Worm (Caenorhabditis elegans) whole organism, midembryonic: ENCODE data around the gene ing-3.

Experiments
- T22C8.4 ChIP-seq: fragments of 200-800 bp; sonication (Bioruptor generic); IDR thresholded peaks from 2 replicates; pipeline ENCODE4 v1.3.6; 2022; ENCODE audit warnings: missing genetic modification characterization, missing compliant biosample characterization
- cog-1 ChIP-seq: sonication (generic microtip); optimal IDR thresholded peaks from 2 replicates; lab custom pipeline; 2016; ENCODE audit warnings: missing genetic modification characterization, missing compliant biosample characterization
- flt-1 ChIP-seq: fragments of 200-800 bp; sonication (Bioruptor generic); IDR thresholded peaks from 2 replicates; pipeline ENCODE4 v1.3.6; 2022; ENCODE audit warnings: missing genetic modification characterization, missing compliant biosample characterization
- klf-2 ChIP-seq: fragments of 200-800 bp; sonication (Bioruptor generic); conservative IDR thresholded peaks from 2 replicates; pipeline ENCODE4 v1.3.6; 2022; ENCODE audit warnings: missing genetic modification reagents, missing genetic modification characterization, missing compliant biosample characterization
- med-1 ChIP-seq: sonication (generic microtip); optimal IDR thresholded peaks from 2 replicates; lab custom pipeline; 2017; ENCODE audit warnings: missing genetic modification characterization, mild to moderate bottlenecking, missing compliant biosample characterization, antibody characterized with exemption, missing genetic modification reagents; ENCODE audit not compliant: insufficient read depth
- ref-1 ChIP-seq: fragments of 200-800 bp; sonication (Bioruptor generic); conservative IDR thresholded peaks from 2 replicates; pipeline ENCODE4 v1.3.6; 2022; ENCODE audit warnings: missing genetic modification reagents, missing genetic modification characterization, missing compliant biosample characterization
- tab-1 ChIP-seq: fragments of 200-800 bp; sonication (Bioruptor generic); IDR thresholded peaks from 2 replicates; pipeline ENCODE4 v1.3.6; 2022; ENCODE audit warnings: missing genetic modification characterization, missing compliant biosample characterization
- ztf-23 ChIP-seq: fragments of 200-800 bp; sonication (Bioruptor generic); IDR thresholded peaks from 2 replicates; pipeline ENCODE4 v1.3.6; 2022; ENCODE audit warnings: missing genetic modification reagents, missing genetic modification characterization, missing compliant biosample characterization
- ztf-29 ChIP-seq: fragments of 200-800 bp; sonication (Bioruptor generic); IDR thresholded peaks from 2 replicates; pipeline ENCODE4 v1.3.6; 2022; ENCODE audit warnings: missing genetic modification reagents, missing genetic modification characterization, missing compliant biosample characterization

Gene ing-3

DNA sequence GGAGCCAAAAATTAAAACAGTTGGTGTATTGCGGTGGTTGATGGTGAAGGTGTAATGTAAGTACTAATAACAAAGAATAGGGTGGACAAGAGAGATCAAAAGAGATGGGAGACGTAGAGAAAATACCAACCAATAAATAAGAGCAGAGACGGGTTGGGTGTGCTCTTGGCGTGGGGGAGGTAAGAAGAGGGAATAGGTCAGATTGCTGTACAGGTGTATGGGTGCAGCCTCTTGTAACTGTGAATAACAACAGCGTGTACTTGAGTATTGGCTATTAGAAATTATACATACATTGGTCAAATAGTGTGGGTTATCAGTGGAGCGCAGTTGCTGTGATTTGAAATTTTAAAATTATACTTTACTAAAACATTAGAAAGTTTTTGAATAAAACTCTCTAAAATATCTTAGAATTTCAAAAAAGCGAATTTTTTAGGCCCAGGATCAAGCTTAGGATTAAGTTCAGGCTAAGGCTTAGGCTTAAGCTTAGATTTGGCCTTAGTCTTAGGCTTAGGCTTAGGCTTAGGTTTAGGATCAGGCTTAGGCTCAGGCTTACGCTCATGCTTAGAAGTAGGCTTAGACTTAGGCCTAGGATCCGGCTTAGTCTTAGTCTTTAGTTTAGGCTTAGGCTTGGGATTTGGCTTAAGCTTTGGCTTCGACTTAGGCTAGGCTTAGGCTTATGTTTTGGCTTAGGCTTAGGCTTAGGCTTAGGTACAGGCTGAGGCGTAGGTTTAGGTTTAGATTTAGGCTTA is 34.6 kb upstream of the ing-3 start, which contains the start of gene F08G2.7:
Gene F08G2.7 (minus strand): TSS at position 51 of the 749 bp plus-strand sequence.
- TF ChIP-seq cog-1 = no peak
- TF ChIP-seq ztf-29 (GFP tag; lab: Robert Waterston, UW) = peak; percentile 29; the same call in 1 of the 2 replicates
- no peak for TF ChIP-seq tab-1 (GFP tag; lab: Robert Waterston, UW)
- no peak for TF ChIP-seq med-1

ce11 chrII:13842340-13842739 is 33.5 kb upstream of the ing-3 start:
- TF ChIP-seq flt-1 (GFP tag; lab: Robert Waterston, UW) (no peak), ref-1 (no peak), klf-2 (no peak), cog-1 (no peak), ztf-29 (GFP tag; lab: Robert Waterston, UW) (no peak), ztf-23 (no peak), med-1 (no peak), tab-1 (GFP tag; lab: Robert Waterston, UW) (no peak), T22C8.4 (no peak)

- no peak for TF ChIP-seq ztf-29 (GFP tag; lab: Robert Waterston, UW)
- no peak for TF ChIP-seq tab-1 (GFP tag; lab: Robert Waterston, UW)
- no peak for TF ChIP-seq klf-2
- no peak for TF ChIP-seq ref-1
- TF ChIP-seq ztf-23 = no peak
- no peak for TF ChIP-seq cog-1
- TF ChIP-seq flt-1 (GFP tag; lab: Robert Waterston, UW) = no peak
Observed at ce11 chrII:13846018-13846417, 29.8 kb upstream of the ing-3 start.

DNA sequence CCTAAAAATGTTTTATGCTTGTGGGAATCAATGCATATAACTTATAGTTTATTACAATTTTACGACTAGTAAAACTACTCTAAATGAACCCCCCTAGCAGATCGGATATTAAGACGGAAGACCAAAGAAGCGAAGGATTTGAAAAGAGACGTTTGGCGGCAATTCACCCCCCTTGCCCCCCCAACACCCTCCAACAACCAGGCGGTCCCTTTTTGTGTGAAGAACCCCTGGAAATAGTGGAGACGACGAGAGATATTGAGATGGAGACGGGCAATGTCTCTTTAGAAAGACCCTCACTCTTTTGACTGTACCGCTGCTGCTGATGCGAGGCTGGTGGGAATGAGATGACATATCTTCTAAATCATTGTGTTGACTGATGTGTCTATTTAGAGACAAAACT is 28.5 kb upstream of the ing-3 start:
- no peak for TF ChIP-seq tab-1 (GFP tag; lab: Robert Waterston, UW)
- TF ChIP-seq cog-1 = peak; percentile 0
- 0 out of 2 replicates have a peak, but pooled peaks have one; percentile 57 for TF ChIP-seq ztf-23

DNA sequence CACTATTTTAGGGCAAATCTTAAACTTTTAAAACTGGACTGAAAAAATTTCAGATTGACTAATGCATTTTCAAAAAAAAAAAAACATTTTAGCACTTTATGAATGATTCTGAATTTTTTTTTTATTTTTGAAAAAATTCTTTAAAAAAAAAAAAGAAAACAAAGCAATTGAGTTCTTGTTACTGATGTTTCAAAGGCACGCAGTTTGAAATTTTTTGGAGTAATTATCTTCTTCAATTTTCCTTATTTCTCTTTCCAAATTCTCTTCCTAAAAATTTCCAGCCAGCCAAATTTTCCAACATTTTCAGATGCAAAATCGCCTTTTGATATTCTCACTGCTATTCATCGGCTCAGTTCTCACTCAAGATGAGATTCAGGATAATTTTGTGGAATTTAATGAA is 23.8 kb upstream of the ing-3 start, which contains the start of gene F08G2.8:
Gene F08G2.8 (plus strand): TSS at position 301 of the 400 bp plus-strand sequence.
- TF ChIP-seq T22C8.4 (no peak), klf-2 (no peak), tab-1 (GFP tag; lab: Robert Waterston, UW) (no peak), ztf-29 (GFP tag; lab: Robert Waterston, UW) (no peak), ztf-23 (no peak), ref-1 (no peak), cog-1 (no peak), med-1 (no peak), flt-1 (GFP tag; lab: Robert Waterston, UW) (no peak)

ce11 chrII:13855352-13855751 is 20.5 kb upstream of the ing-3 start:
- TF ChIP-seq med-1 = no peak
- no peak for TF ChIP-seq ztf-23

- TF ChIP-seq ztf-23 (no peak), klf-2 (no peak), cog-1 (no peak), med-1 (no peak), ztf-29 (GFP tag; lab: Robert Waterston, UW) (no peak), T22C8.4 (no peak), flt-1 (GFP tag; lab: Robert Waterston, UW) (no peak), tab-1 (GFP tag; lab: Robert Waterston, UW) (no peak), ref-1 (no peak)
Observed at ce11 chrII:13858352-13858751, 17.5 kb upstream of the ing-3 start.

- TF ChIP-seq flt-1 (GFP tag; lab: Robert Waterston, UW) (no peak), cog-1 (no peak), ztf-23 (no peak), tab-1 (GFP tag; lab: Robert Waterston, UW) (no peak), ztf-29 (GFP tag; lab: Robert Waterston, UW) (no peak), klf-2 (no peak), ref-1 (no peak), med-1 (no peak), T22C8.4 (no peak)
Observed at ce11 chrII:13859847-13860246, 16.0 kb upstream of the ing-3 start.

DNA sequence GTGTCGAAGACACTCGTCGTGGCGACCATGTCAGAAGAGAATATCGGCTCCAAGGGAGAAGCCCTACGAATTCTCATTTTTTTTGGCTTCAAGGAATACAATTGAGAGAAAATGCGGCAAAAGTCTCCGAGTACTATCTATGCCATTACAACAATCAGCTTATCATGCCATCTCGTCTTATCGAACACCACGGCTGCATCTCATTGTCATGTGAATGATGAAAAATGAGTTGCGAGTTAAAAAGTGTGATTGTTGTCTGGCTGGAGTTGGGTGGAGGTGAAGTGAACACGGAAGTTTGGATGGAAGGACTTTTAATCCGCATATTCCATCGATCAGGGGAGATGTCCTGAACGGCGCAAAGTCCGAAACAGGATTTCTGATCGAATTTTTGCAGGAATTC is 14.9 kb upstream of the ing-3 start:
- no peak for TF ChIP-seq klf-2
- no peak for TF ChIP-seq ztf-23
- no peak for TF ChIP-seq ztf-29 (GFP tag; lab: Robert Waterston, UW)
- TF ChIP-seq tab-1 (GFP tag; lab: Robert Waterston, UW) = no peak
- TF ChIP-seq flt-1 (GFP tag; lab: Robert Waterston, UW) = no peak
- TF ChIP-seq cog-1 = no peak
- TF ChIP-seq ref-1 = no peak
- no peak for TF ChIP-seq med-1
- no peak for TF ChIP-seq T22C8.4

- TF ChIP-seq ref-1 = no peak
- TF ChIP-seq ztf-29 (GFP tag; lab: Robert Waterston, UW) = no peak
- TF ChIP-seq ztf-23 = no peak
Observed at ce11 chrII:13862453-13862852, 13.4 kb upstream of the ing-3 start.

DNA sequence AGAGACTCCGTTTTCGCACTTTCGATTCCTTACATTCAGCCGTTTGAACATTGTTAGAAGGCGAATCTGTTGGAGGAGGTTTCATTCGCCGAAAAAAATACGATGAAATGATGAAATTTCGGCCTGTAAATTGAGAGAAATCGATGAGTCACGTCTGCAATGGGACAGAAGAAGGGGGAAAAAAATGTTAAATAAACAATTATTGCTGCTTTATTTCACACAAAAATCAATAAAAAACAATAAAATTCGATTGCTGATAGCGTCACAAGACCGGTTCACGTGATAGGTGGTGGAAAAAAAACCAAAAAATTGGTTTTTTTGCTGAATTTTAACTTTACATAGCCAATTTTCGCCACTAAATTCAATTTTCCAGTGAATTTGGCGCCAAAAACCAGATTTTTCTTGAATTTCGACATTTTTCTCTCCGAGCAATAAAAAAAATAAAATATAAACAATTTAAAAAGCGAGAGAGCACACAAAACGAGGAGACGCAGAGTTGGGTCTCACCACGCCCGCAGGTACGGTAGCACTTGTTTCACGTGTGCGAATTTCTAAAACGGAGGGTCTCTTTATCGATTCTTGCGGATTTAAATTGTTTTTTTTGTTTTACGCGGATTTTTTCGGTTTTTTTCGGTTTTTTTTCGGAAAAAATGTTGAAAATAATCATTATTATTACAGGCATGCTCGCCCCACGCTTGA is 3.5 kb upstream of the ing-3 start, which contains the start of the genes cup-14 and ndub-8:
Gene cup-14 (minus strand): TSS at position 51 of the 699 bp plus-strand sequence.
Gene ndub-8 (plus strand): TSS at position 679 of the 699 bp plus-strand sequence.
- TF ChIP-seq tab-1 (GFP tag; lab: Robert Waterston, UW) (no peak), ztf-23 (no peak), ztf-29 (GFP tag; lab: Robert Waterston, UW) (no peak), klf-2 (no peak), flt-1 (GFP tag; lab: Robert Waterston, UW) (no peak), ref-1 (no peak), T22C8.4 (peak; percentile 56; the same call in 1 of the 2 replicates), cog-1 (no peak)
